Fruit fly (Drosophila melanogaster) whole organism, embryonic: ENCODE measurements around the gene Ypel.

ENCODE experiments used
- BtbVII ChIP-seq: fragments of 200-800 bp; sonication (Bioruptor generic); optimal IDR thresholded peaks from 3 replicates; lab custom pipeline; 2017; ENCODE audit warnings: missing biosample characterization, mild to moderate bottlenecking, missing genetic modification characterization
- CG1024 ChIP-seq: fragments of 200-800 bp; sonication (Bioruptor generic); IDR thresholded peaks from 2 replicates; pipeline ENCODE4 v1.3.6; 2022; ENCODE audit warnings: missing biosample characterization, missing genetic modification characterization
- CG12391 ChIP-seq: fragments of 200-800 bp; sonication (Bioruptor generic); optimal IDR thresholded peaks from 3 replicates; lab custom pipeline; 2018; ENCODE audit warnings: missing biosample characterization, mild to moderate bottlenecking, missing genetic modification characterization, moderate library complexity
- CG13296 ChIP-seq: fragments of 200-800 bp; sonication (Bioruptor generic); optimal IDR thresholded peaks from 3 replicates; lab custom pipeline; 2018; ENCODE audit warnings: missing biosample characterization, mild to moderate bottlenecking, missing genetic modification characterization
- CG13424 ChIP-seq: fragments of 200-800 bp; sonication (Bioruptor generic); optimal IDR thresholded peaks from 2 replicates; lab custom pipeline; 2019; ENCODE audit warnings: missing biosample characterization, mild to moderate bottlenecking, missing genetic modification characterization, moderate library complexity
- CG15269 ChIP-seq: fragments of 200-800 bp; sonication (Bioruptor generic); optimal IDR thresholded peaks from 2 replicates; lab custom pipeline; 2018; ENCODE audit warnings: missing biosample characterization, mild to moderate bottlenecking, missing genetic modification characterization, moderate library complexity
- CG15601 ChIP-seq: fragments of 200-800 bp; sonication (Bioruptor generic); optimal IDR thresholded peaks from 3 replicates; lab custom pipeline; 2019; ENCODE audit warnings: missing biosample characterization, mild to moderate bottlenecking, missing genetic modification characterization, moderate library complexity
- CG1603 ChIP-seq: fragments of 200-800 bp; sonication (Bioruptor generic); optimal IDR thresholded peaks from 2 replicates; lab custom pipeline; 2019; ENCODE audit warnings: missing biosample characterization, mild to moderate bottlenecking, missing genetic modification characterization, moderate library complexity
- CG16813 ChIP-seq: fragments of 200-800 bp; sonication (Bioruptor generic); IDR thresholded peaks from 3 replicates; pipeline ENCODE4 v1.3.6; 2022; ENCODE audit warnings: missing biosample characterization, missing genetic modification characterization; ENCODE audit not compliant: partially characterized antibody
- CG17612 ChIP-seq: fragments of 200-800 bp; sonication (Bioruptor generic); IDR thresholded peaks from 2 replicates; pipeline ENCODE4 v1.3.6; 2022; ENCODE audit warnings: missing biosample characterization, missing genetic modification characterization
- CG2678 ChIP-seq: fragments of 200-800 bp; sonication (Bioruptor generic); optimal IDR thresholded peaks from 3 replicates; lab custom pipeline; 2019; ENCODE audit warnings: missing biosample characterization, mild to moderate bottlenecking, missing genetic modification characterization, moderate library complexity
- CG2712 ChIP-seq: fragments of 200-800 bp; optimal IDR thresholded peaks from 3 replicates; lab custom pipeline; 2019; ENCODE audit warnings: missing biosample characterization, mild to moderate bottlenecking, missing genetic modification characterization, moderate library complexity
- CG4404 ChIP-seq: fragments of 200-800 bp; sonication (Bioruptor generic); IDR thresholded peaks from 2 replicates; pipeline ENCODE4 v1.3.6; 2022; ENCODE audit warnings: missing biosample characterization, missing genetic modification characterization
- CG4424 ChIP-seq: fragments of 200-800 bp; sonication (Bioruptor generic); optimal IDR thresholded peaks from 3 replicates; lab custom pipeline; 2016; ENCODE audit warnings: missing biosample characterization, missing genetic modification characterization
- CG8281 ChIP-seq: fragments of 200-800 bp; sonication (Bioruptor generic); optimal IDR thresholded peaks from 2 replicates; lab custom pipeline; 2018; ENCODE audit warnings: missing biosample characterization, mild to moderate bottlenecking, missing genetic modification characterization, moderate library complexity
- CG9215 ChIP-seq: fragments of 200-800 bp; sonication (Bioruptor generic); IDR thresholded peaks from 2 replicates; pipeline ENCODE4 v1.3.6; 2022; ENCODE audit warnings: missing biosample characterization, missing genetic modification characterization
- E2f2 ChIP-seq: fragments of 200-800 bp; sonication (Bioruptor generic); IDR thresholded peaks from 2 replicates; pipeline ENCODE4 v1.3.6; 2022; ENCODE audit warnings: missing biosample characterization, missing genetic modification characterization
- Ets65A ChIP-seq: fragments of 200-800 bp; sonication (Bioruptor generic); peaks from one replicate; lab custom pipeline; 2016; ENCODE audit warnings: missing biosample characterization, missing genetic modification characterization
- Fer1 ChIP-seq: fragments of 200-800 bp; sonication (Bioruptor generic); optimal IDR thresholded peaks from 2 replicates; lab custom pipeline; 2017; ENCODE audit warnings: missing biosample characterization, mild to moderate bottlenecking, missing genetic modification characterization
- HLH3B ChIP-seq: fragments of 200-800 bp; sonication (Bioruptor generic); IDR thresholded peaks from 2 replicates; pipeline ENCODE4 v1.3.6; 2022; ENCODE audit warnings: missing biosample characterization, missing genetic modification characterization
- Hr39 ChIP-seq: fragments of >200 bp; optimal IDR thresholded peaks from 2 replicates; lab custom pipeline; 2017
- Hr51 ChIP-seq, 2 experiments: fragments of 200-800 bp; sonication (Bioruptor generic); optimal IDR thresholded peaks; 2 replicates in 1 of 2; 3 replicates in 1 of 2; lab custom pipeline; 2016 to 2018; ENCODE audit warnings: missing biosample characterization in 2 of 2, missing genetic modification characterization in 2 of 2, mild to moderate bottlenecking in 1 of 2, moderate library complexity in 1 of 2
- Hr78 ChIP-seq, 2 experiments: fragments of 200-800 bp in 1 of 2; fragments of >200 bp in 1 of 2; sonication (Bioruptor generic) in 1 of 2; optimal IDR thresholded peaks; 2 replicates each; lab custom pipeline; 2017 to 2019; ENCODE audit warnings: missing biosample characterization in 2 of 2, missing genetic modification characterization in 2 of 2, mild to moderate bottlenecking in 1 of 2, moderate library complexity in 1 of 2
- Med ChIP-seq: fragments of 200-800 bp; sonication (Bioruptor generic); peaks from one replicate; lab custom pipeline; 2016; ENCODE audit warnings: missing biosample characterization, missing genetic modification characterization, mild to moderate bottlenecking, inconsistent platforms, moderate library complexity
- Mrtf ChIP-seq: fragments of 200-800 bp; sonication (Bioruptor generic); IDR thresholded peaks from 3 replicates; pipeline ENCODE4 v1.3.6; 2022; ENCODE audit warnings: missing biosample characterization, missing genetic modification characterization
- Nf-YB ChIP-seq: fragments of 200-800 bp; sonication (Bioruptor generic); optimal IDR thresholded peaks from 3 replicates; lab custom pipeline; 2019; ENCODE audit warnings: missing biosample characterization, mild to moderate bottlenecking, missing genetic modification characterization, moderate library complexity
- Oli ChIP-seq: fragments of 200-800 bp; sonication (Bioruptor generic); optimal IDR thresholded peaks from 2 replicates; lab custom pipeline; 2018; ENCODE audit warnings: missing biosample characterization, mild to moderate bottlenecking, missing genetic modification characterization, moderate library complexity
- PHDP ChIP-seq: fragments of 200-800 bp; sonication (Bioruptor generic); optimal IDR thresholded peaks from 3 replicates; lab custom pipeline; 2018; ENCODE audit warnings: missing biosample characterization, mild to moderate bottlenecking, missing genetic modification characterization, moderate library complexity
- Ptx1 ChIP-seq: fragments of 200-800 bp; sonication (Bioruptor generic); IDR thresholded peaks from 2 replicates; pipeline ENCODE4 v1.3.6; 2022; ENCODE audit warnings: missing biosample characterization, missing genetic modification characterization
- Sox100B ChIP-seq: fragments of 200-800 bp; sonication (Bioruptor generic); optimal IDR thresholded peaks from 3 replicates; lab custom pipeline; 2018; ENCODE audit warnings: missing biosample characterization, mild to moderate bottlenecking, missing genetic modification characterization
- Sox102F ChIP-seq: fragments of 200-800 bp; sonication (Bioruptor generic); optimal IDR thresholded peaks from 2 replicates; lab custom pipeline; 2018; ENCODE audit warnings: missing biosample characterization, mild to moderate bottlenecking, missing genetic modification characterization, moderate library complexity
- croc ChIP-seq: fragments of 200-800 bp; sonication (Bioruptor generic); conservative IDR thresholded peaks from 3 replicates; pipeline ENCODE4 v1.3.6; 2022; ENCODE audit warnings: missing biosample characterization, missing genetic modification characterization
- dmrt99B ChIP-seq: fragments of 200-800 bp; sonication (Bioruptor generic); optimal IDR thresholded peaks from 2 replicates; lab custom pipeline; 2018; ENCODE audit warnings: missing biosample characterization, mild to moderate bottlenecking, missing genetic modification characterization, moderate library complexity
- fd96Cb ChIP-seq: fragments of 200-800 bp; sonication (Bioruptor generic); optimal IDR thresholded peaks from 2 replicates; lab custom pipeline; 2018; ENCODE audit warnings: missing biosample characterization, mild to moderate bottlenecking, missing genetic modification characterization, moderate library complexity
- grau ChIP-seq: fragments of 200-800 bp; optimal IDR thresholded peaks from 3 replicates; lab custom pipeline; 2019; ENCODE audit warnings: missing biosample characterization, mild to moderate bottlenecking, missing genetic modification characterization, moderate library complexity
- grn ChIP-seq: fragments of 200-800 bp; sonication (Bioruptor generic); optimal IDR thresholded peaks from 3 replicates; lab custom pipeline; 2017; ENCODE audit warnings: missing biosample characterization, missing genetic modification characterization
- hkb ChIP-seq, 2 experiments: fragments of 200-800 bp in 1 of 2; fragments of >200 bp in 1 of 2; sonication (Bioruptor generic) in 1 of 2; IDR thresholded peaks in 1 of 2; optimal IDR thresholded peaks in 1 of 2; 2 replicates each; pipeline versions ENCODE4 v1.3.6 to Lab custom; 2017 to 2022; ENCODE audit warnings: missing biosample characterization in 1 of 2, missing genetic modification characterization in 1 of 2
- kni ChIP-seq: fragments of 200-800 bp; sonication (Bioruptor generic); optimal IDR thresholded peaks from 3 replicates; lab custom pipeline; 2017; ENCODE audit warnings: mild to moderate bottlenecking, missing biosample characterization, missing genetic modification reagents, missing genetic modification characterization
- lmd ChIP-seq: fragments of 200-800 bp; sonication (Bioruptor generic); IDR thresholded peaks from 2 replicates; pipeline ENCODE4 v1.3.6; 2022; ENCODE audit warnings: missing biosample characterization, missing genetic modification characterization
- nmo ChIP-seq: fragments of 200-800 bp; sonication (Bioruptor generic); optimal IDR thresholded peaks from 2 replicates; lab custom pipeline; 2018; ENCODE audit warnings: missing biosample characterization, mild to moderate bottlenecking, missing genetic modification characterization, moderate library complexity
- onecut ChIP-seq: fragments of 200-800 bp; sonication (Bioruptor generic); IDR thresholded peaks from 2 replicates; pipeline ENCODE4 v1.3.6; 2022; ENCODE audit warnings: missing biosample characterization, missing genetic modification characterization
- prd ChIP-seq, 3 experiments: fragments of >200 bp in 2 of 3; fragments of 200-800 bp in 1 of 3; sonication (Bioruptor generic) in 1 of 3; optimal IDR thresholded peaks in 2 of 3; IDR thresholded peaks in 1 of 3; 2 replicates in 2 of 3; 3 replicates in 1 of 3; pipeline versions ENCODE4 v1.3.6 to Lab custom; 2017 to 2022; ENCODE audit warnings: missing biosample characterization in 1 of 3, missing genetic modification characterization in 1 of 3
- row ChIP-seq: fragments of 200-800 bp; sonication (Bioruptor generic); IDR thresholded peaks from 3 replicates; pipeline ENCODE4 v1.3.6; 2022; ENCODE audit warnings: missing biosample characterization, missing genetic modification characterization
- sd ChIP-seq: fragments of 200-800 bp; sonication (Bioruptor generic); optimal IDR thresholded peaks from 3 replicates; lab custom pipeline; 2018; ENCODE audit warnings: missing biosample characterization, mild to moderate bottlenecking, missing genetic modification characterization, moderate library complexity
- seq ChIP-seq: fragments of 200-800 bp; sonication (Bioruptor generic); IDR thresholded peaks from 2 replicates; pipeline ENCODE4 v1.3.6; 2022; ENCODE audit warnings: missing biosample characterization, missing genetic modification characterization
- stc ChIP-seq: fragments of 200-800 bp; sonication (Bioruptor generic); IDR thresholded peaks from 2 replicates; pipeline ENCODE4 v1.3.6; 2022; ENCODE audit warnings: missing biosample characterization, missing genetic modification characterization
- ttk ChIP-seq: fragments of 200-800 bp; sonication (Bioruptor generic); IDR thresholded peaks from 2 replicates; pipeline ENCODE4 v2.1.2; 2022; ENCODE audit warnings: missing biosample characterization, missing genetic modification characterization
- unpg ChIP-seq: fragments of 200-800 bp; sonication (Bioruptor generic); optimal IDR thresholded peaks from 3 replicates; lab custom pipeline; 2018; ENCODE audit warnings: missing biosample characterization, mild to moderate bottlenecking, missing genetic modification characterization, moderate library complexity

Gene Ypel

dm6 chrX:10233065-10233464 is 20.9 kb upstream of the Ypel start, which contains the start of gene CG2961 (continued):
- TF ChIP-seq CG17612 (GFP tag; lab: Robert Waterston, UW) (peak; percentile 26; the same call in 1 of the 2 replicates), CG1024 (GFP tag; lab: Robert Waterston, UW) (no peak), Sox102F (GFP tag; lab: Kevin White, UChicago) (peak; percentile 64), E2f2 (GFP tag; lab: Robert Waterston, UW) (no peak; the same call in 1 of the 2 replicates), CG16813 (GFP tag; lab: Robert Waterston, UW) (no peak), Sox100B (GFP tag; lab: Kevin White, UChicago) (peak; percentile 43), CG4424 (no peak), prd (optimal IDR thresholded peaks at IDR 0.05; lab: Kevin White, UChicago) (no peak), prd (GFP tag; IDR thresholded peaks at IDR 0.05; lab: Robert Waterston, UW) (peak; percentile 29; the same call in 1 of the 3 replicates), sd (peak; percentile 46), CG12391 (peak; percentile 31), row (peak; percentile 57), Hr39 (lab: Kevin White, UChicago) (no peak), Ets65A (GFP tag; lab: Kevin White, UChicago) (peak; percentile 65), ttk (peak; percentile 54; the same call in 1 of the 2 replicates), CG15601 (tag; lab: Kevin White, UChicago) (no peak), kni (no peak), BtbVII (GFP tag; lab: Kevin White, UChicago) (no peak), stc (GFP tag; lab: Robert Waterston, UW) (peak; percentile 52), grau (tag; lab: Kevin White, UChicago) (peak; percentile 45), lmd (GFP tag; lab: Robert Waterston, UW) (peak; percentile 14; the same call in 1 of the 2 replicates), PHDP (peak; percentile 25), Nf-YB (GFP tag; lab: Kevin White, UChicago) (no peak), CG8281 (tag; lab: Kevin White, UChicago) (peak; percentile 5), seq (GFP tag; lab: Robert Waterston, UW) (0 out of 2 replicates have a peak, but pooled peaks have one; percentile 42), Med (peak; percentile 79), CG2712 (tag; lab: Kevin White, UChicago) (peak; percentile 33), croc (GFP tag; lab: Robert Waterston, UW) (peak; percentile 18; the same call in 1 of the 3 replicates), CG9215 (GFP tag; lab: Robert Waterston, UW) (no peak), CG1603 (tag; lab: Kevin White, UChicago) (peak; percentile 21), HLH3B (GFP tag; lab: Robert Waterston, UW) (0 out of 2 replicates have a peak, but pooled peaks have one; percentile 22), hkb (optimal IDR thresholded peaks at IDR 0.05; lab: Kevin White, UChicago) (no peak), hkb (GFP tag; IDR thresholded peaks at IDR 0.05; lab: Robert Waterston, UW) (no peak), CG4404 (GFP tag; lab: Robert Waterston, UW) (no peak), CG13424 (tag; lab: Kevin White, UChicago) (peak; percentile 60), fd96Cb (tag; lab: Kevin White, UChicago) (peak; percentile 32), grn (GFP tag; lab: Kevin White, UChicago) (no peak), Mrtf (GFP tag; lab: Robert Waterston, UW) (0 out of 3 replicates have a peak, but pooled peaks have one; percentile 25), Hr78 (GFP tag; optimal IDR thresholded peaks at IDR 0.05; lab: Kevin White, UChicago) (peak in 1 of 2 experiments; percentile 73), Fer1 (GFP tag; lab: Kevin White, UChicago) (peak; percentile 5), CG2678 (tag; lab: Kevin White, UChicago) (peak; percentile 44), CG15269 (tag; lab: Kevin White, UChicago) (peak; percentile 58), nmo (peak; percentile 43), unpg (peak; percentile 58), Ptx1 (GFP tag; lab: Robert Waterston, UW) (peak; percentile 56), Oli (tag; lab: Kevin White, UChicago) (peak; percentile 47), CG13296 (GFP tag; lab: Kevin White, UChicago) (peak; percentile 21), dmrt99B (tag; lab: Kevin White, UChicago) (peak; percentile 63), onecut (GFP tag; lab: Robert Waterston, UW) (peak; percentile 36; the same call in 1 of the 2 replicates), Hr51 (GFP tag; optimal IDR thresholded peaks at IDR 0.05; lab: Kevin White, UChicago) (peak in 1 of 2 experiments; percentile 77)
